Worm (Caenorhabditis elegans) whole organism, L1 larva: Measurements from ENCODE around the gene ZK546.5.

Experiments used
- C34B4.2 ChIP-seq: sonication (generic microtip); optimal IDR thresholded peaks from 2 replicates; lab custom pipeline; 2017; ENCODE audit warnings: mild to moderate bottlenecking, missing genetic modification characterization, missing compliant biosample characterization
- F16B12.6 ChIP-seq: fragments of 150-350 bp; optimal IDR thresholded peaks from 2 replicates; lab custom pipeline; 2014; ENCODE audit warnings: missing biosample characterization, missing genetic modification characterization
- blmp-1 ChIP-seq: fragments of 150-350 bp; optimal IDR thresholded peaks from 2 replicates; lab custom pipeline; 2014; ENCODE audit warnings: missing biosample characterization, missing genetic modification characterization
- ceh-8 ChIP-seq: fragments of 200-800 bp; sonication (Bioruptor generic); optimal IDR thresholded peaks from 2 replicates; lab custom pipeline; 2018; ENCODE audit warnings: mild to moderate bottlenecking, missing genetic modification characterization, moderate library complexity, missing compliant biosample characterization
- ceh-82 ChIP-seq, 3 experiments: fragments of 150-350 bp in 1 of 3; sonication (generic microtip) in 2 of 3; optimal IDR thresholded peaks; 2 replicates each; lab custom pipeline; 2014 to 2017; ENCODE audit warnings: missing biosample characterization in 3 of 3, missing genetic modification characterization in 3 of 3
- ceh-88 ChIP-seq: fragments of 200-800 bp; sonication (Bioruptor generic); IDR thresholded peaks from 2 replicates; pipeline ENCODE4 v1.3.6; 2022; ENCODE audit warnings: missing genetic modification characterization, missing compliant biosample characterization
- ces-1 ChIP-seq: fragments of 150-350 bp; optimal IDR thresholded peaks from 2 replicates; lab custom pipeline; 2014; ENCODE audit warnings: missing biosample characterization, missing genetic modification reagents, missing genetic modification characterization
- dpl-1 ChIP-seq, 3 experiments: fragments of 150-350 bp in 2 of 3; sonication (generic microtip) in 1 of 3; optimal IDR thresholded peaks; 2 replicates each; lab custom pipeline; 2014 to 2017; ENCODE audit warnings: missing biosample characterization in 3 of 3, missing genetic modification characterization in 3 of 3, missing genetic modification reagents in 3 of 3
- dsc-1 ChIP-seq: sonication (generic microtip); optimal IDR thresholded peaks from 2 replicates; lab custom pipeline; 2016; ENCODE audit warnings: mild to moderate bottlenecking, missing genetic modification characterization, missing compliant biosample characterization
- ets-5 ChIP-seq: fragments of 200-800 bp; sonication (Bioruptor generic); IDR thresholded peaks from 2 replicates; pipeline ENCODE4 v1.3.6; 2022; ENCODE audit warnings: missing genetic modification characterization, missing compliant biosample characterization
- fkh-10 ChIP-seq: sonication (generic microtip); optimal IDR thresholded peaks from 2 replicates; lab custom pipeline; 2017; ENCODE audit warnings: missing biosample characterization, missing genetic modification reagents, missing genetic modification characterization
- fkh-4 ChIP-seq: sonication (generic microtip); optimal IDR thresholded peaks from 2 replicates; lab custom pipeline; 2016; ENCODE audit warnings: missing compliant biosample characterization, missing genetic modification characterization, borderline replicate concordance
- fos-1 ChIP-seq: fragments of 150-350 bp; optimal IDR thresholded peaks from 2 replicates; lab custom pipeline; 2014; ENCODE audit warnings: missing biosample characterization, missing genetic modification characterization
- hlh-17 ChIP-seq: fragments of 200-800 bp; sonication (Bioruptor generic); optimal IDR thresholded peaks from 2 replicates; lab custom pipeline; 2018; ENCODE audit warnings: missing genetic modification characterization, mild to moderate bottlenecking, missing compliant biosample characterization, moderate library complexity, borderline replicate concordance
- hlh-4 ChIP-seq: sonication (generic microtip); optimal IDR thresholded peaks from 2 replicates; lab custom pipeline; 2016; ENCODE audit warnings: mild to moderate bottlenecking, missing genetic modification characterization, missing compliant biosample characterization
- lin-13 ChIP-seq: fragments of 150-350 bp; optimal IDR thresholded peaks from 2 replicates; lab custom pipeline; 2014; ENCODE audit warnings: missing biosample characterization, missing genetic modification reagents, missing genetic modification characterization
- lin-14 ChIP-seq: fragments of 200-800 bp; sonication (Bioruptor generic); optimal IDR thresholded peaks from 2 replicates; lab custom pipeline; 2018; ENCODE audit warnings: mild to moderate bottlenecking, missing genetic modification characterization, moderate library complexity, missing compliant biosample characterization
- lin-15B ChIP-seq: fragments of 150-350 bp; sonication (generic microtip); optimal IDR thresholded peaks from 3 replicates; lab custom pipeline; 2014; ENCODE audit warnings: missing biosample characterization, missing genetic modification characterization
- lin-39 ChIP-seq: fragments of 150-350 bp; optimal IDR thresholded peaks from 2 replicates; lab custom pipeline; 2014; ENCODE audit warnings: missing biosample characterization, missing genetic modification reagents, missing genetic modification characterization
- lir-3 ChIP-seq: sonication (generic microtip); optimal IDR thresholded peaks from 2 replicates; lab custom pipeline; 2016; ENCODE audit warnings: mild to moderate bottlenecking, missing genetic modification characterization, moderate library complexity, missing compliant biosample characterization; ENCODE audit not compliant: poor library complexity
- lsy-2 ChIP-seq, 2 experiments: fragments of 150-350 bp; optimal IDR thresholded peaks; 2 replicates each; lab custom pipeline; 2014; ENCODE audit warnings: missing biosample characterization in 2 of 2, missing genetic modification characterization in 2 of 2
- mab-9 ChIP-seq: fragments of 200-800 bp; sonication (Bioruptor generic); IDR thresholded peaks from 2 replicates; pipeline ENCODE4 v1.3.6; 2022; ENCODE audit warnings: missing genetic modification reagents, missing genetic modification characterization, missing compliant biosample characterization
- mdl-1 ChIP-seq, 2 experiments: fragments of 150-350 bp; optimal IDR thresholded peaks; 2 replicates each; lab custom pipeline; 2014 to 2017; ENCODE audit warnings: missing biosample characterization in 2 of 2, missing genetic modification characterization in 2 of 2, inconsistent platforms in 1 of 2
- mef-2 ChIP-seq: fragments of 150-350 bp; optimal IDR thresholded peaks from 2 replicates; lab custom pipeline; 2014; ENCODE audit warnings: missing biosample characterization, missing genetic modification characterization
- nhr-11 ChIP-seq: fragments of 150-350 bp; optimal IDR thresholded peaks from 2 replicates; lab custom pipeline; 2014; ENCODE audit warnings: missing biosample characterization, missing genetic modification characterization
- nhr-12 ChIP-seq: sonication (generic microtip); optimal IDR thresholded peaks from 2 replicates; lab custom pipeline; 2017; ENCODE audit warnings: missing biosample characterization, missing genetic modification characterization
- nhr-19 ChIP-seq: fragments of 200-800 bp; sonication (Bioruptor generic); conservative IDR thresholded peaks from 2 replicates; pipeline ENCODE4 v1.3.6; 2022; ENCODE audit warnings: missing genetic modification characterization, missing compliant biosample characterization
- nhr-20 ChIP-seq: sonication (generic microtip); optimal IDR thresholded peaks from 2 replicates; lab custom pipeline; 2016; ENCODE audit warnings: mild to moderate bottlenecking, missing genetic modification characterization, missing compliant biosample characterization
- nhr-47 ChIP-seq: sonication (generic microtip); optimal IDR thresholded peaks from 2 replicates; lab custom pipeline; 2016; ENCODE audit warnings: mild to moderate bottlenecking, missing genetic modification characterization, moderate library complexity, missing compliant biosample characterization
- nhr-76 ChIP-seq: sonication (generic microtip); optimal IDR thresholded peaks from 2 replicates; lab custom pipeline; 2017; ENCODE audit warnings: missing biosample characterization, missing genetic modification characterization
- nhr-84 ChIP-seq: sonication (generic microtip); optimal IDR thresholded peaks from 2 replicates; lab custom pipeline; 2017; ENCODE audit warnings: missing biosample characterization, missing genetic modification characterization
- nhr-85 ChIP-seq: sonication (generic microtip); peaks from one replicate; lab custom pipeline; 2016; ENCODE audit warnings: missing genetic modification characterization, inconsistent platforms, missing compliant biosample characterization
- nhr-90 ChIP-seq: sonication (generic microtip); optimal IDR thresholded peaks from 2 replicates; lab custom pipeline; 2016; ENCODE audit warnings: mild to moderate bottlenecking, missing genetic modification characterization, missing compliant biosample characterization; ENCODE audit not compliant: poor library complexity
- pax-3 ChIP-seq: fragments of 200-800 bp; sonication (Bioruptor generic); optimal IDR thresholded peaks from 2 replicates; lab custom pipeline; 2018; ENCODE audit warnings: mild to moderate bottlenecking, missing genetic modification characterization, moderate library complexity, missing compliant biosample characterization
- pqm-1 ChIP-seq: sonication (generic microtip); optimal IDR thresholded peaks from 3 replicates; lab custom pipeline; 2017; ENCODE audit warnings: missing biosample characterization, missing genetic modification characterization
- skn-1 ChIP-seq: fragments of 150-350 bp; optimal IDR thresholded peaks from 2 replicates; lab custom pipeline; 2014; ENCODE audit warnings: missing biosample characterization, missing genetic modification characterization
- snpc-4 ChIP-seq: fragments of 150-350 bp; optimal IDR thresholded peaks from 2 replicates; lab custom pipeline; 2014; ENCODE audit warnings: missing biosample characterization, missing genetic modification characterization
- snu-23 ChIP-seq: sonication (generic microtip); optimal IDR thresholded peaks from 2 replicates; lab custom pipeline; 2016; ENCODE audit warnings: missing genetic modification characterization, missing compliant biosample characterization
- sox-4 ChIP-seq: sonication (generic microtip); optimal IDR thresholded peaks from 2 replicates; lab custom pipeline; 2016; ENCODE audit warnings: missing genetic modification characterization, missing compliant biosample characterization
- sptf-1 ChIP-seq: fragments of 150-350 bp; optimal IDR thresholded peaks from 2 replicates; lab custom pipeline; 2014; ENCODE audit warnings: missing biosample characterization, missing genetic modification characterization
- sup-37 ChIP-seq: fragments of 200-800 bp; sonication (Bioruptor generic); optimal IDR thresholded peaks from 2 replicates; lab custom pipeline; 2018; ENCODE audit warnings: mild to moderate bottlenecking, missing genetic modification characterization, missing compliant biosample characterization
- swsn-7 ChIP-seq: sonication (generic microtip); optimal IDR thresholded peaks from 2 replicates; lab custom pipeline; 2016; ENCODE audit warnings: missing genetic modification characterization, missing compliant biosample characterization
- tlp-1 ChIP-seq: fragments of 150-350 bp; optimal IDR thresholded peaks from 2 replicates; lab custom pipeline; 2014; ENCODE audit warnings: missing biosample characterization, missing genetic modification characterization
- unc-30 ChIP-seq: sonication (generic microtip); optimal IDR thresholded peaks from 2 replicates; lab custom pipeline; 2017; ENCODE audit warnings: missing biosample characterization, missing genetic modification characterization
- unc-62 ChIP-seq: fragments of 150-350 bp; optimal IDR thresholded peaks from 2 replicates; lab custom pipeline; 2014; ENCODE audit warnings: missing biosample characterization, missing genetic modification reagents, missing genetic modification characterization
- unc-86 ChIP-seq: sonication (generic microtip); optimal IDR thresholded peaks from 2 replicates; lab custom pipeline; 2016; ENCODE audit warnings: missing genetic modification characterization, missing compliant biosample characterization
- unc-98 ChIP-seq: fragments of 200-800 bp; sonication (Bioruptor generic); IDR thresholded peaks from 2 replicates; pipeline ENCODE4 v1.3.6; 2022; ENCODE audit warnings: missing genetic modification characterization, missing compliant biosample characterization
- vab-15 ChIP-seq: sonication (generic microtip); optimal IDR thresholded peaks from 2 replicates; lab custom pipeline; 2017; ENCODE audit warnings: missing genotype, mild to moderate bottlenecking, missing genetic modification characterization, missing compliant biosample characterization
- xbp-1 ChIP-seq: sonication (generic microtip); optimal IDR thresholded peaks from 2 replicates; lab custom pipeline; 2016; ENCODE audit warnings: missing genetic modification characterization, missing compliant biosample characterization
- zag-1 ChIP-seq: fragments of 150-350 bp; optimal IDR thresholded peaks from 2 replicates; lab custom pipeline; 2014; ENCODE audit warnings: missing biosample characterization, missing genetic modification characterization
- zip-4 ChIP-seq: fragments of 200-800 bp; sonication (Bioruptor generic); optimal IDR thresholded peaks from 2 replicates; lab custom pipeline; 2018; ENCODE audit warnings: mild to moderate bottlenecking, missing genetic modification characterization, moderate library complexity, missing compliant biosample characterization
- ztf-11 ChIP-seq, 2 experiments: sonication (generic microtip); optimal IDR thresholded peaks; 2 replicates each; lab custom pipeline; 2016 to 2017; ENCODE audit warnings: missing genetic modification characterization in 2 of 2, missing biosample characterization in 1 of 2, missing compliant biosample characterization in 1 of 2
- ztf-4 ChIP-seq: fragments of 150-350 bp; optimal IDR thresholded peaks from 2 replicates; lab custom pipeline; 2014; ENCODE audit warnings: missing biosample characterization, missing genetic modification characterization

ZK546.5 gene

ce11 chrII:4891012-4891775 lies 44.4 kb upstream of the ZK546.5 start, which contains the start of gene gst-9:
TSS of gene gst-9 (plus strand) at chrII:4891585.
- TF ChIP-seq nhr-76 (tag; lab: Kevin White, UChicago) (no peak), ets-5 (GFP tag; lab: Robert Waterston, UW) (no peak), mab-9 (GFP tag; lab: Robert Waterston, UW) (no peak), nhr-84 (tag; lab: Kevin White, UChicago) (no peak), hlh-4 (tag; lab: Kevin White, UChicago) (no peak), nhr-12 (tag; lab: Kevin White, UChicago) (no peak), nhr-47 (tag; lab: Kevin White, UChicago) (peak; percentile 16), lin-14 (peak; percentile 17), sup-37 (GFP tag; lab: Kevin White, UChicago) (no peak), nhr-19 (GFP tag; lab: Robert Waterston, UW) (peak; percentile 21; the same call in 1 of the 2 replicates), lin-13 (no peak), lin-39 (tag; lab: Kevin White, UChicago) (no peak), nhr-20 (tag; lab: Kevin White, UChicago) (peak; percentile 47), unc-62 (GFP tag; lab: Kevin White, UChicago) (no peak), F16B12.6 (no peak), dsc-1 (no peak), ceh-8 (GFP tag; lab: Kevin White, UChicago) (no peak), mdl-1 (tag; optimal IDR thresholded peaks at IDR 0.05; lab: Kevin White, UChicago) (no peak), mef-2 (tag; lab: Kevin White, UChicago) (no peak), swsn-7 (tag; lab: Kevin White, UChicago) (peak; percentile 7), sptf-1 (no peak), nhr-85 (peak; percentile 60), pax-3 (tag; lab: Kevin White, UChicago) (no peak), unc-98 (no peak), nhr-11 (tag; lab: Kevin White, UChicago) (no peak), dpl-1 (GFP tag; optimal IDR thresholded peaks at IDR 0.05; lab: Kevin White, UChicago) (peak in 1 of 3 experiments; percentile 8), unc-30 (tag; lab: Kevin White, UChicago) (no peak), nhr-90 (tag; lab: Kevin White, UChicago) (no peak), C34B4.2 (tag; lab: Kevin White, UChicago) (no peak), ceh-88 (GFP tag; lab: Robert Waterston, UW) (no peak), skn-1 (tag; lab: Kevin White, UChicago) (peak; percentile 37), hlh-17 (GFP tag; lab: Kevin White, UChicago) (no peak), ceh-82 (tag; optimal IDR thresholded peaks at IDR 0.05; lab: Kevin White, UChicago) (no peak), fkh-4 (tag; lab: Kevin White, UChicago) (no peak), sox-4 (tag; lab: Kevin White, UChicago) (no peak), ces-1 (no peak), xbp-1 (tag; lab: Kevin White, UChicago) (no peak), pqm-1 (no peak), snpc-4 (no peak), fkh-10 (no peak), ztf-11 (tag; optimal IDR thresholded peaks at IDR 0.05; lab: Kevin White, UChicago) (no peak), fos-1 (no peak), lin-15B (tag; lab: Kevin White, UChicago) (no peak), unc-86 (tag; lab: Kevin White, UChicago) (no peak), ztf-4 (tag; lab: Kevin White, UChicago) (no peak), lir-3 (no peak), zag-1 (no peak), lsy-2 (tag; optimal IDR thresholded peaks at IDR 0.05; lab: Kevin White, UChicago) (no peak), snu-23 (GFP tag; lab: Kevin White, UChicago) (peak; percentile 38), vab-15 (tag; lab: Kevin White, UChicago) (no peak), zip-4 (GFP tag; lab: Kevin White, UChicago) (no peak), blmp-1 (tag; lab: Kevin White, UChicago) (no peak), tlp-1 (tag; lab: Kevin White, UChicago) (no peak)
